Worm (Caenorhabditis elegans) whole organism, early embryonic: ENCODE results near the gene pink-1.

Source experiments
- B0310.2 ChIP-seq: sonication (generic microtip); optimal IDR thresholded peaks from 2 replicates; lab custom pipeline; 2016; ENCODE audit warnings: mild to moderate bottlenecking, missing genetic modification characterization, missing compliant biosample characterization
- F13C5.2 ChIP-seq: sonication (generic microtip); optimal IDR thresholded peaks from 2 replicates; lab custom pipeline; 2017; ENCODE audit warnings: mild to moderate bottlenecking, missing genetic modification characterization, inconsistent platforms, missing compliant biosample characterization
- aly-1 ChIP-seq: sonication (generic microtip); optimal IDR thresholded peaks from 2 replicates; lab custom pipeline; 2016; ENCODE audit warnings: missing genetic modification characterization, missing compliant biosample characterization
- ama-1 ChIP-seq: fragments of 150-350 bp; optimal IDR thresholded peaks from 2 replicates; lab custom pipeline; 2014
- ceh-13 ChIP-seq: fragments of 200-800 bp; sonication (Bioruptor generic); optimal IDR thresholded peaks from 2 replicates; lab custom pipeline; 2018; ENCODE audit warnings: mild to moderate bottlenecking, missing genetic modification characterization, missing compliant biosample characterization
- ceh-36 ChIP-seq: sonication (generic microtip); optimal IDR thresholded peaks from 2 replicates; lab custom pipeline; 2016; ENCODE audit warnings: missing genetic modification characterization, inconsistent platforms, missing compliant biosample characterization
- ets-7 ChIP-seq: sonication (generic microtip); optimal IDR thresholded peaks from 2 replicates; lab custom pipeline; 2016; ENCODE audit warnings: missing genotype, missing genetic modification characterization, missing compliant biosample characterization
- flt-1 ChIP-seq: fragments of 200-800 bp; sonication (Bioruptor generic); IDR thresholded peaks from 2 replicates; pipeline ENCODE4 v1.3.6; 2022; ENCODE audit warnings: missing genetic modification characterization, missing compliant biosample characterization
- hmbx-1 ChIP-seq: sonication (generic microtip); optimal IDR thresholded peaks from 2 replicates; lab custom pipeline; 2016; ENCODE audit warnings: mild to moderate bottlenecking, missing genetic modification characterization, missing compliant biosample characterization
- hmg-4 ChIP-seq: fragments of 200-800 bp; sonication (Bioruptor generic); optimal IDR thresholded peaks from 2 replicates; lab custom pipeline; 2018; ENCODE audit warnings: mild to moderate bottlenecking, missing genetic modification characterization, missing compliant biosample characterization
- hnd-1 ChIP-seq: sonication (generic microtip); optimal IDR thresholded peaks from 2 replicates; lab custom pipeline; 2016; ENCODE audit warnings: missing genetic modification characterization, missing compliant biosample characterization
- pes-1 ChIP-seq: fragments of 200-800 bp; sonication (Bioruptor generic); IDR thresholded peaks from 2 replicates; pipeline ENCODE4 v1.3.6; 2022; ENCODE audit warnings: missing genetic modification reagents, missing genetic modification characterization, missing compliant biosample characterization
- scrt-1 ChIP-seq: fragments of 200-800 bp; sonication (Bioruptor generic); IDR thresholded peaks from 2 replicates; pipeline ENCODE4 v1.3.6; 2022; ENCODE audit warnings: missing genetic modification characterization, missing compliant biosample characterization
- sea-1 ChIP-seq: fragments of 200-800 bp; sonication (Bioruptor generic); conservative IDR thresholded peaks from 2 replicates; pipeline ENCODE4 v1.3.6; 2022; ENCODE audit warnings: missing genetic modification characterization, missing compliant biosample characterization
- tbx-11 ChIP-seq: fragments of 200-800 bp; sonication (Bioruptor generic); IDR thresholded peaks from 2 replicates; pipeline ENCODE4 v1.3.6; 2022; ENCODE audit warnings: missing genetic modification characterization, missing compliant biosample characterization
- tbx-37 ChIP-seq: fragments of 200-800 bp; sonication (Bioruptor generic); conservative IDR thresholded peaks from 2 replicates; pipeline ENCODE4 v1.3.6; 2022; ENCODE audit warnings: missing genetic modification reagents, missing genetic modification characterization, missing compliant biosample characterization
- tra-4 ChIP-seq: sonication (generic microtip); optimal IDR thresholded peaks from 2 replicates; lab custom pipeline; 2017; ENCODE audit warnings: missing genetic modification characterization, missing compliant biosample characterization

pink-1 gene

DNA sequence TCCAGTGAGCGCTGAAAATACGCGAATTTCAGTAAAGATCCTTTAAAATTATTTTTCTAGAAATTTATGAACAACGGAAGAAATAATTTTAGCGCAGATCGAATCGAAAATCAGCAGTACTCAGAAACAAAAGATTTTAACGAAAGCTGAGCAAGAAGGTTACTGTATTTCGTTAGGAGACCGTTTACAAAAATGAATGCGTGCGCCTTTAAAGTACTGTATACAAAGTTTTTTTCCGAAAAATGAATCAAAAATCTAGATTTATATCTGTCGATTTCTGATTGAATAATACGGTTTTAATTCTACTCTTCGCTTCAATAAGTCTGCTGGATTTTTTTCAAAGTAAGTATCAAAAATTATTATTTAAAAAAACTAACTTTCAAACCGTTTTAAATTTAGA lies 18.5 kb upstream of the pink-1 start, which contains the start of the genes EEED8.14 and EEED8.3:
TSS of gene EEED8.14 (minus strand) at position 13 of the 400 bp plus-strand sequence.
TSS of gene EEED8.3 (plus strand) at position 237 of the 400 bp plus-strand sequence.
- TF ChIP-seq hnd-1 (tag; lab: Kevin White, UChicago) (no peak), ama-1 (lab: Kevin White, UChicago) (no peak), tbx-37 (GFP tag; lab: Robert Waterston, UW) (no peak), tbx-11 (no peak), aly-1 (no peak), tra-4 (no peak), F13C5.2 (tag; lab: Kevin White, UChicago) (no peak), hmbx-1 (tag; lab: Kevin White, UChicago) (no peak), ceh-36 (tag; lab: Kevin White, UChicago) (no peak), flt-1 (GFP tag; lab: Robert Waterston, UW) (no peak), pes-1 (no peak), hmg-4 (no peak), sea-1 (GFP tag; lab: Robert Waterston, UW) (no peak), ets-7 (tag; lab: Kevin White, UChicago) (no peak), scrt-1 (no peak), B0310.2 (tag; lab: Kevin White, UChicago) (no peak), ceh-13 (no peak)

DNA sequence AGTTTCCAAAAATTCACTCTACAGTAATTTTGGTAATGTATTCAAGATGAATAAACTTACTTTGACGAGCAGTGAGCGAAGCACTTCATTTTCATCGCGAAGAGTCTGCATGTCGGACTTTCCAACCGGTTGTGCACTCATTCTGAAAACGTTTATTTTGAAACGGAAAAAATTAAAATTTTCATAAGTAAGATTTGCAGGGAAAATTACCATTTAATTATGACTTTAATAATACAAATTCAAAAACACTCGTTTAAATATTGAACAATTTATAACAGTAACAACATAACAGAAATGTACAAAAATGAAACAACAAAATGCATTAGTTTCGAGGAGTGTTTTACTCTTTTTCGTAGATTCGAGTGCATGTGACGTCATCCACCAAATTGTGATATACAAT lies 17.0 kb upstream of the pink-1 start, which contains the start of the genes EEED8.13 and EEED8.18:
TSS of gene EEED8.13 (minus strand) at position 101 of the 400 bp plus-strand sequence.
TSS of gene EEED8.18 (minus strand) at position 144 of the 400 bp plus-strand sequence.
- TF ChIP-seq pes-1 (no peak), ceh-13 (no peak), ets-7 (tag; lab: Kevin White, UChicago) (no peak), aly-1 (no peak)

DNA sequence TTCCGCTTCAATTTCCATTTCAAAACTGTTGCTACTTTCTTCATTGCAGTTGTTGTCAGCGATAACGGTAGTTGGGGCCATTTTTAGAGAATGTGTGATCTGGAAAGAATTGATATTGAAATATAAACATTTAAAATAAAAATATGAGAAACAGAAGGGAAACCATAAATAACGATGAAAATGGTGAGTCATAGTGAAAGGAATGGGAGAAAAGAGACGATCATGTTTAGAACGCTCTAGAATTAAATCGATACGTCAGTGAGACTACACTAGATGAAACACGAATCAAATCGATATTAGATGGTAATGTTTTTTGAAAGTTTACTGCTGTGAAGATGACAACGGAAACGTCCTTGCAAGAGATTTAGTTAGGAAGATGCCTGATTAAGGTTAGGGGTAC lies 13.4 kb upstream of the pink-1 start, which contains the start of the genes EEED8.12 and EEED8.4:
TSS of gene EEED8.12 (minus strand) at position 101 of the 400 bp plus-strand sequence.
TSS of gene EEED8.4 (plus strand) at position 396 of the 400 bp plus-strand sequence.
- TF ChIP-seq tra-4 (no peak), flt-1 (GFP tag; lab: Robert Waterston, UW) (no peak), ceh-36 (tag; lab: Kevin White, UChicago) (no peak), tbx-37 (GFP tag; lab: Robert Waterston, UW) (no peak), aly-1 (no peak)

DNA sequence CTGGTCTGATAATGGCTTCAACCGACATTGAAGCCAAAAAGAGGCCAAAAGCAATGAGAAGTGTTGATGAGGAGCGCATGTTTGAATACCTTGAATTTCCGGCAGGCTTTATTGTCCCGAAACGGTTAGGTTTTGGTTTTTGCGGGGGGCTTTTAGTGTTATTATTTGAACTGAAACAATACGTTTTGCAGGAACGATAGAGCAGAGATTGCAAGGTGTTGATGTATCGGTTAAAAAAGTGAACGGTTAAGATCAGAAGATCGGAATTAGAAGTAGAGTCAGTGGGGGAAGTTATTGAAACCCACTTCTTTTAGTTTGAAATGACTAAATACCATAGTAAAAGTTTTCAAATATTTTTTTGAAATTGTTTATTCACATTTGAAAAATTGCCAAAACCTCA lies 12.1 kb upstream of the pink-1 start, which contains the start of gene clec-141:
TSS of gene clec-141 (minus strand) at position 101 of the 400 bp plus-strand sequence.
- TF ChIP-seq pes-1 (no peak), ets-7 (tag; lab: Kevin White, UChicago) (no peak), tbx-11 (no peak), ama-1 (lab: Kevin White, UChicago) (no peak), aly-1 (no peak), B0310.2 (tag; lab: Kevin White, UChicago) (no peak), scrt-1 (no peak), tra-4 (no peak), sea-1 (GFP tag; lab: Robert Waterston, UW) (no peak), tbx-37 (GFP tag; lab: Robert Waterston, UW) (no peak), ceh-13 (no peak), hmg-4 (no peak), hnd-1 (tag; lab: Kevin White, UChicago) (no peak), hmbx-1 (tag; lab: Kevin White, UChicago) (no peak), ceh-36 (tag; lab: Kevin White, UChicago) (no peak)

DNA sequence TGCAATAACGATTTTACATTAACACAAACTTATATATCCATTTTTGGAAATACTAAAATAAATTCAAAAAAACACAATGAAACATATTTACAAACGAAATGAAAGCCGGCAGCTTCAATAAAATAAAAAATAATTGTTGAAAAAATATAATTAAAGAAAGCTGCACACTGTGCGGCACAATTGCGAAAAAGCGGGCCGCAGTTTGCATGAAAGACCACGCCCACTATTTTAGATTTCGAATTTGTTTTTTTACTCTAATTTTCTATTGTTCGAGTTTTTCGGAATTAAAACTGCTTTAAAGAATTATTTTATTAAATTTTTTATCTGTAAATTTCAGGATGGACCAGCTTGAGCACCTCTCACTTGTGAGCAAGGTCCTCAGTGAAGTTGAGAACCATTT lies 3.7 kb upstream of the pink-1 start, which contains the start of gene mog-5:
TSS of gene mog-5 (plus strand) at position 338 of the 400 bp plus-strand sequence.
- TF ChIP-seq tra-4 (no peak), hnd-1 (tag; lab: Kevin White, UChicago) (no peak), scrt-1 (0 out of 2 replicates have a peak, but pooled peaks have one; percentile 46), pes-1 (no peak; the same call in 1 of the 2 replicates), ceh-13 (peak; percentile 9), flt-1 (GFP tag; lab: Robert Waterston, UW) (peak; percentile 65), aly-1 (no peak), hmbx-1 (tag; lab: Kevin White, UChicago) (no peak), F13C5.2 (tag; lab: Kevin White, UChicago) (peak; percentile 83), ama-1 (lab: Kevin White, UChicago) (no peak), B0310.2 (tag; lab: Kevin White, UChicago) (no peak), sea-1 (GFP tag; lab: Robert Waterston, UW) (0 out of 2 replicates have a peak, but pooled peaks have one; percentile 55), ceh-36 (tag; lab: Kevin White, UChicago) (no peak), ets-7 (tag; lab: Kevin White, UChicago) (no peak), hmg-4 (no peak), tbx-11 (peak; percentile 65; the same call in 1 of the 2 replicates), tbx-37 (GFP tag; lab: Robert Waterston, UW) (no peak)

DNA sequence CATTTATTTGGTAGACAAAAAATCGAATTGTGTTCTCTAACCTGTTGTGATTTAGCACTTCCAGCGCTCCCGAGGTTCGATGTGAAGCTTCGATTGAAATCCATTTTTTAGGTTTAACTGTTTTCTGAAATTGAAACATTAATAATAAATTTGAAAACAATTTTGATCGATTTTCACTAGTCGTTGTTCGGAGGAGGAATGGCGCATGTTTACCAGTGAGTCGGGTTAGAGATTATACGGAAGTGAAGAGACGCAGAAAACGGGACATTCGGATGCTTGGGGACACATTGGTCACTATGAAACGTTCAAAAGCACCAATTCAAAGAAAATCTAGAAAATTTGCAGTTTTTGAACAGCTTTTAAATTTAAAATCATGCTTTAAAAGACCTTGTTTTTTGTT lies 3.3 kb upstream of the pink-1 start, which contains the start of gene fbxl-3:
TSS of gene fbxl-3 (minus strand) at position 124 of the 400 bp plus-strand sequence.
- TF ChIP-seq ceh-13, result no peak
- no peak for TF ChIP-seq tra-4
- no peak for TF ChIP-seq ceh-36 (tag; lab: Kevin White, UChicago)
- TF ChIP-seq pes-1, result no peak
- TF ChIP-seq aly-1, result no peak
- no peak for TF ChIP-seq hmbx-1 (tag; lab: Kevin White, UChicago)
- no peak for TF ChIP-seq flt-1 (GFP tag; lab: Robert Waterston, UW)

DNA sequence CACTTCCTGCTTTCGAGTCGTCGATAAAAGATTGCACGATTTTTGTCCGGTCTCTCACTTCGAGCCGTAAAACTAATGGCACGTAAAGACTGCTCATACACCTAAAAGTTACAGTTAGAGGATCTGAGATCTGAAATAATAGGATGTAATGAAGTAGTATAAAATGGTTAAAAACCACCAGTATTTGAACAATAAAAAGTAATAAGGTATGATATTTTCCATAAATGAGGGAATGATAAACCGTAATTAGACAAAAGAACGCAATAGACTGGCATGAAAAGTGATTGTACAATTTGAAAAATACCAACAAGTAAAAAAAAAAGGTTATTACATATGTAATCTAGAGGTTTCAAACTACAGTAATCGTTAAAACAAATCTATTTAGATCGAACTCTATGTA lies 2.4 kb downstream of the pink-1 start, which contains the start of gene brap-2:
TSS of gene brap-2 (minus strand) at position 101 of the 400 bp plus-strand sequence.
- TF ChIP-seq ceh-36 (tag; lab: Kevin White, UChicago) (no peak), flt-1 (GFP tag; lab: Robert Waterston, UW) (no peak), hmg-4 (no peak), ama-1 (lab: Kevin White, UChicago) (no peak), pes-1 (no peak), sea-1 (GFP tag; lab: Robert Waterston, UW) (no peak), ets-7 (tag; lab: Kevin White, UChicago) (no peak), tra-4 (no peak), aly-1 (no peak), F13C5.2 (tag; lab: Kevin White, UChicago) (no peak), ceh-13 (no peak), hmbx-1 (tag; lab: Kevin White, UChicago) (no peak), tbx-11 (no peak), scrt-1 (no peak)
